Fruit fly (Drosophila melanogaster): ENCODE data around the gene OtopLa.
A peak's percentile ranks its signal among the peaks of the same experiment; 100 is the strongest.

The OtopLa gene

DNA sequence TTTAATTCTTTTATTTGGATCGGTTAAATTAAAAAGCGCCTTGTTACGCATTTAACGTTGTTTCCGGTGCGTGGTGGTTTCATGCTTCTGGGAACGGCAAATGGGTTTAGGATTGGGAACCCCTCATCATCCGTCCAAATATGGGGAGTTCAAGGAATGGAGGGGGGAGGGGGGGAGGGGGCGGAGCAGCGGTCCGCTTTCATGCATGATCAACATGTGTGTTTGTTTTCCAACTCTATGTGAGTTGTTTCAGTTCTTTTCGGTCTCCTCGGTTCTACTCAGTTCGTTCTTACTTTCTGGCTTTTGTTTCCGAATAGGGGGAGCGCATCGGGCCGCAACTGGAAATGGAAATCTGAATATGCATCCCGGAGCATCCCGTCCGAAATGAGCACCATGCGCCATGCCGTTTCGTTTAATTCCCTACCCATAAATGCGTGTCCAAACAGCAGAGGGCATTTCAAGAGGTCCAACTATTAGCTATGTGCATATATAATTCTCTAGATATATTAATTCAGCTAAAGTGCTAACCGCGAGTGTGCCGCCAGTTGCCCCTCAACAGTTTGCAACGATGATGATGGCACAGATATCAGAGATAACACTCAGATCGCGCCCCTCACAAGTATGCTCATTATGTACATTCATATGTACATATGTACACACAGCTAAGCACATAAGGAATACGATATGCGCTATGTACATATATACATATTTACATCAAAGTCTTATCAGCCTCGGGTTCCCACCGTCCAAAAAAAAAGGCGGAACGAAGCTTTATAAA, 29.3 kb upstream of the OtopLa start (continued):
- peak; percentile 91 for TF ChIP-seq CG3281 (GFP tag; optimal IDR thresholded peaks at IDR 0.05)
- TF ChIP-seq Nf-YA (GFP tag; IDR thresholded peaks at IDR 0.05) = peak; percentile 92
- TF ChIP-seq CG18599 (GFP tag; optimal IDR thresholded peaks at IDR 0.05) = peak; percentile 95
- peak; percentile 45; the same call in 2 of the 3 replicates for TF ChIP-seq Aef1 (GFP tag; IDR thresholded peaks at IDR 0.05)
- no peak for TF ChIP-seq unc-4 (GFP tag; IDR thresholded peaks at IDR 0.05; ENCODE audit: partially characterized antibody)
- peak; percentile 65 for TF ChIP-seq Rx (GFP tag; IDR thresholded peaks at IDR 0.05)
- peak; percentile 86 for TF ChIP-seq crc (GFP tag; optimal IDR thresholded peaks at IDR 0.05)
- no peak for TF ChIP-seq zfh2 (GFP tag; optimal IDR thresholded peaks at IDR 0.05)
- peak; percentile 96 for TF ChIP-seq CG33213 (GFP tag; optimal IDR thresholded peaks at IDR 0.05)
- TF ChIP-seq salm (tag; optimal IDR thresholded peaks at IDR 0.05) = peak; percentile 94
- TF ChIP-seq klu (GFP tag; IDR thresholded peaks at IDR 0.05) = 0 out of 2 replicates have a peak, but pooled peaks have one; percentile 28
- peak; percentile 89 for TF ChIP-seq CG4360 (GFP tag; IDR thresholded peaks at IDR 0.05)
- peak; percentile 90 for TF ChIP-seq CG17328 (GFP tag; IDR thresholded peaks at IDR 0.05)
- peak; percentile 58 for TF ChIP-seq Adf1 (GFP tag; IDR thresholded peaks at IDR 0.05)
- TF ChIP-seq CG12219 (GFP tag; optimal IDR thresholded peaks at IDR 0.05) = peak; percentile 90
- TF ChIP-seq Side (GFP tag; optimal IDR thresholded peaks at IDR 0.05) = peak; percentile 87
- peak; percentile 49 for TF ChIP-seq stwl (tag; optimal IDR thresholded peaks at IDR 0.05)
- peak; percentile 98 for TF ChIP-seq CG12071 (GFP tag; optimal IDR thresholded peaks at IDR 0.05)
- peak; percentile 71; the same call in 1 of the 3 replicates for TF ChIP-seq Optix (GFP tag; IDR thresholded peaks at IDR 0.05)
- peak; percentile 23 for TF ChIP-seq MESR4 (GFP tag; optimal IDR thresholded peaks at IDR 0.05)
- no peak for TF ChIP-seq sc (optimal IDR thresholded peaks at IDR 0.05)
- peak; percentile 93 for TF ChIP-seq sc (GFP tag; optimal IDR thresholded peaks at IDR 0.05)
- TF ChIP-seq CG6654 (GFP tag; optimal IDR thresholded peaks at IDR 0.05) = peak; percentile 64
- TF ChIP-seq unpg (GFP tag; optimal IDR thresholded peaks at IDR 0.05) = peak; percentile 91
- TF ChIP-seq CG3407 (GFP tag; optimal IDR thresholded peaks at IDR 0.05) = peak; percentile 97
- TF ChIP-seq tgo (GFP tag; IDR thresholded peaks at IDR 0.05) = peak; percentile 62; the same call in 2 of the 3 replicates
- TF ChIP-seq CG10565 (GFP tag; optimal IDR thresholded peaks at IDR 0.05) = peak; percentile 77
- peak; percentile 93 for TF ChIP-seq seq (GFP tag; IDR thresholded peaks at IDR 0.05)
- peak; percentile 72 for TF ChIP-seq sug (tag; optimal IDR thresholded peaks at IDR 0.05)
- TF ChIP-seq fd96Cb (tag; optimal IDR thresholded peaks at IDR 0.05) = peak; percentile 80
- peak; percentile 70 for TF ChIP-seq D19A (tag; optimal IDR thresholded peaks at IDR 0.05)
- peak; percentile 76 for TF ChIP-seq CG4282 (GFP tag; optimal IDR thresholded peaks at IDR 0.05)
- TF ChIP-seq grau (tag; optimal IDR thresholded peaks at IDR 0.05) = peak; percentile 67
- TF ChIP-seq CoRest (tag; optimal IDR thresholded peaks at IDR 0.05) = peak; percentile 92
- TF ChIP-seq fd3F (GFP tag; optimal IDR thresholded peaks at IDR 0.05) = peak; percentile 94
- TF ChIP-seq CG5245 (GFP tag; optimal IDR thresholded peaks at IDR 0.05) = peak; percentile 85
- TF ChIP-seq Antp (GFP tag; optimal IDR thresholded peaks at IDR 0.05) = peak; percentile 71
- TF ChIP-seq dpn (GFP tag; optimal IDR thresholded peaks at IDR 0.05) = peak; percentile 75 to 89
- TF ChIP-seq ind (GFP tag; optimal IDR thresholded peaks at IDR 0.05) = peak; percentile 50
- TF ChIP-seq chif (GFP tag; optimal IDR thresholded peaks at IDR 0.05) = peak; percentile 87 to 88
- TF ChIP-seq Ada2b (GFP tag; IDR thresholded peaks at IDR 0.05) = peak; percentile 68
- TF ChIP-seq CG3065 (GFP tag; optimal IDR thresholded peaks at IDR 0.05) = peak; percentile 65
- peak; percentile 87 for TF ChIP-seq Mad (GFP tag; optimal IDR thresholded peaks at IDR 0.05)
- peak; percentile 99 for TF ChIP-seq kni (GFP tag; optimal IDR thresholded peaks at IDR 0.05)
- peak; percentile 93 for TF ChIP-seq onecut (GFP tag; IDR thresholded peaks at IDR 0.05)
- TF ChIP-seq Sox102F (GFP tag; optimal IDR thresholded peaks at IDR 0.05) = peak; percentile 86
- peak; percentile 57 for TF ChIP-seq lbe (GFP tag; optimal IDR thresholded peaks at IDR 0.05)
- TF ChIP-seq Hey (tag; optimal IDR thresholded peaks at IDR 0.05) = peak; percentile 94
- TF ChIP-seq slou (GFP tag; optimal IDR thresholded peaks at IDR 0.05) = peak; percentile 72
